Worm (Caenorhabditis elegans) whole organism, L4 larva: ENCODE results near the gene cest-17.

Experiments
- D1046.2 ChIP-seq: fragments of 200-800 bp; sonication (Bioruptor generic); IDR thresholded peaks from 2 replicates; pipeline ENCODE4 v1.3.6; 2022; ENCODE audit warnings: missing genetic modification characterization, missing compliant biosample characterization
- F26F4.8 ChIP-seq: fragments of 200-800 bp; sonication (Bioruptor generic); conservative IDR thresholded peaks from 2 replicates; pipeline ENCODE4 v1.3.6; 2022; ENCODE audit warnings: missing genetic modification characterization, missing compliant biosample characterization
- F44E2.7 ChIP-seq: fragments of 200-800 bp; sonication (Bioruptor generic); IDR thresholded peaks from 2 replicates; pipeline ENCODE4 v2.1.2; 2022; ENCODE audit warnings: missing genetic modification characterization, missing compliant biosample characterization
- T20F7.1 ChIP-seq: fragments of 200-800 bp; sonication (Bioruptor generic); optimal IDR thresholded peaks from 2 replicates; lab custom pipeline; 2018; ENCODE audit warnings: mild to moderate bottlenecking, missing genetic modification characterization, missing compliant biosample characterization
- T26A8.4 ChIP-seq: fragments of 200-800 bp; sonication (Bioruptor generic); IDR thresholded peaks from 2 replicates; pipeline ENCODE4 v1.3.6; 2022; ENCODE audit warnings: missing genetic modification characterization, missing compliant biosample characterization
- Y5F2A.4 ChIP-seq: fragments of 200-800 bp; sonication (Bioruptor generic); optimal IDR thresholded peaks from 2 replicates; lab custom pipeline; 2018; ENCODE audit warnings: mild to moderate bottlenecking, missing genetic modification characterization, missing compliant biosample characterization
- ZK337.2 ChIP-seq: fragments of 200-800 bp; sonication (Bioruptor generic); IDR thresholded peaks from 2 replicates; pipeline ENCODE4 v1.3.6; 2022; ENCODE audit warnings: missing genetic modification reagents, missing genetic modification characterization, missing compliant biosample characterization
- aha-1 ChIP-seq: fragments of 150-350 bp; peaks from one replicate; lab custom pipeline; 2014; ENCODE audit warnings: missing biosample characterization, missing genetic modification characterization
- ceh-82 ChIP-seq: sonication (generic microtip); optimal IDR thresholded peaks from 2 replicates; lab custom pipeline; 2017; ENCODE audit warnings: missing biosample characterization, missing genetic modification characterization
- cey-2 ChIP-seq: sonication (generic microtip); optimal IDR thresholded peaks from 3 replicates; lab custom pipeline; 2017; ENCODE audit warnings: missing genetic modification characterization, mild to moderate bottlenecking, missing compliant biosample characterization, antibody characterized with exemption, borderline replicate concordance; ENCODE audit not compliant: insufficient read depth
- daf-12 ChIP-seq: fragments of 150-350 bp; optimal IDR thresholded peaks from 2 replicates; lab custom pipeline; 2014; ENCODE audit warnings: missing biosample characterization, missing genetic modification reagents, missing genetic modification characterization
- daf-16 ChIP-seq, 3 experiments: sonication (generic microtip); optimal IDR thresholded peaks; 2 replicates each; lab custom pipeline; 2016 to 2017; ENCODE audit warnings: missing genetic modification characterization in 3 of 3, missing genetic modification reagents in 3 of 3, mild to moderate bottlenecking in 2 of 3, missing compliant biosample characterization in 2 of 3, missing biosample characterization in 1 of 3, moderate library complexity in 1 of 3
- dmd-9 ChIP-seq: fragments of 200-800 bp; sonication (Bioruptor generic); IDR thresholded peaks from 2 replicates; pipeline ENCODE4 v1.3.6; 2022; ENCODE audit warnings: missing genetic modification reagents, missing genetic modification characterization, missing compliant biosample characterization
- dpl-1 ChIP-seq: fragments of 150-350 bp; optimal IDR thresholded peaks from 2 replicates; lab custom pipeline; 2014; ENCODE audit warnings: missing biosample characterization, missing genetic modification reagents, missing genetic modification characterization
- dve-1 ChIP-seq: sonication (generic microtip); optimal IDR thresholded peaks from 2 replicates; lab custom pipeline; 2017; ENCODE audit warnings: antibody characterized with exemption, mild to moderate bottlenecking, missing genetic modification characterization, missing compliant biosample characterization; ENCODE audit not compliant: insufficient read depth
- egl-27 ChIP-seq: sonication (generic microtip); optimal IDR thresholded peaks from 3 replicates; lab custom pipeline; 2017; ENCODE audit warnings: missing biosample characterization, missing genetic modification reagents, missing genetic modification characterization
- hlh-11 ChIP-seq: fragments of 200-800 bp; sonication (Bioruptor generic); optimal IDR thresholded peaks from 2 replicates; lab custom pipeline; 2018; ENCODE audit warnings: mild to moderate bottlenecking, missing genetic modification characterization, missing compliant biosample characterization
- hmg-1.1 ChIP-seq: fragments of 200-800 bp; sonication (Bioruptor generic); IDR thresholded peaks from 2 replicates; pipeline ENCODE4 v1.3.6; 2022; ENCODE audit warnings: missing genetic modification reagents, missing genetic modification characterization, missing compliant biosample characterization
- lin-1 ChIP-seq: fragments of 200-800 bp; sonication (Bioruptor generic); IDR thresholded peaks from 2 replicates; pipeline ENCODE4 v1.3.6; 2022; ENCODE audit warnings: missing genetic modification reagents, missing genetic modification characterization, missing compliant biosample characterization
- lin-13 ChIP-seq: fragments of 150-350 bp; optimal IDR thresholded peaks from 2 replicates; lab custom pipeline; 2014; ENCODE audit warnings: missing biosample characterization, missing genetic modification reagents, missing genetic modification characterization
- lin-38 ChIP-seq: fragments of 200-800 bp; sonication (Bioruptor generic); IDR thresholded peaks from 2 replicates; pipeline ENCODE4 v1.3.6; 2022; ENCODE audit warnings: missing genetic modification reagents, missing genetic modification characterization, missing compliant biosample characterization
- mes-2 ChIP-seq: sonication (generic microtip); optimal IDR thresholded peaks from 2 replicates; lab custom pipeline; 2016; ENCODE audit warnings: missing genotype, mild to moderate bottlenecking, missing genetic modification characterization, missing compliant biosample characterization; ENCODE audit not compliant: poor library complexity, severe bottlenecking
- nhr-28 ChIP-seq: fragments of 150-350 bp; optimal IDR thresholded peaks from 2 replicates; lab custom pipeline; 2014; ENCODE audit warnings: missing biosample characterization, missing genetic modification characterization
- nhr-42 ChIP-seq: fragments of 200-800 bp; sonication (Bioruptor generic); IDR thresholded peaks from 2 replicates; pipeline ENCODE4 v1.3.6; 2022; ENCODE audit warnings: missing genetic modification characterization, missing compliant biosample characterization
- nhr-6 ChIP-seq: fragments of 150-350 bp; optimal IDR thresholded peaks from 2 replicates; lab custom pipeline; 2014; ENCODE audit warnings: missing biosample characterization, missing genetic modification characterization
- nhr-76 ChIP-seq: fragments of 150-350 bp; optimal IDR thresholded peaks from 2 replicates; lab custom pipeline; 2014; ENCODE audit warnings: missing biosample characterization, missing genetic modification characterization
- pha-4 ChIP-seq, 2 experiments: fragments of 150-350 bp in 1 of 2; fragments of 200-800 bp in 1 of 2; sonication (Bioruptor generic) in 1 of 2; IDR thresholded peaks in 1 of 2; optimal IDR thresholded peaks in 1 of 2; 2 replicates each; pipeline versions ENCODE4 v1.3.6 to Lab custom; 2014 to 2022; ENCODE audit warnings: missing genetic modification characterization in 2 of 2, missing genetic modification reagents in 2 of 2, missing biosample characterization in 1 of 2, missing compliant biosample characterization in 1 of 2
- sdz-12 ChIP-seq: fragments of 200-800 bp; sonication (Bioruptor generic); optimal IDR thresholded peaks from 2 replicates; lab custom pipeline; 2018; ENCODE audit warnings: mild to moderate bottlenecking, missing genetic modification characterization, missing compliant biosample characterization
- snpc-1.2 ChIP-seq: fragments of 200-800 bp; sonication (Bioruptor generic); IDR thresholded peaks from 2 replicates; pipeline ENCODE4 v1.3.6; 2022; ENCODE audit warnings: missing genetic modification reagents, missing genetic modification characterization, missing compliant biosample characterization
- spr-3 ChIP-seq: fragments of 200-800 bp; sonication (Bioruptor generic); optimal IDR thresholded peaks from 2 replicates; lab custom pipeline; 2018; ENCODE audit warnings: mild to moderate bottlenecking, missing genetic modification characterization, missing compliant biosample characterization
- tag-97 ChIP-seq: fragments of 200-800 bp; sonication (Bioruptor generic); IDR thresholded peaks from 2 replicates; pipeline ENCODE4 v1.3.6; 2022; ENCODE audit warnings: missing genetic modification characterization, missing compliant biosample characterization
- tra-1 ChIP-seq: fragments of 200-800 bp; sonication (Bioruptor generic); IDR thresholded peaks from 2 replicates; pipeline ENCODE4 v1.3.6; 2022; ENCODE audit warnings: missing genetic modification reagents, missing genetic modification characterization, missing compliant biosample characterization
- unc-62 ChIP-seq, 3 experiments: fragments of 150-350 bp in 1 of 3; sonication (generic microtip); optimal IDR thresholded peaks in 2 of 3; peaks in 1 of 3; 1 replicate in 1 of 3; 2 replicates in 2 of 3; lab custom pipeline; 2014 to 2017; ENCODE audit warnings: missing biosample characterization in 3 of 3, missing genetic modification characterization in 3 of 3, missing genetic modification reagents in 3 of 3, missing genotype in 1 of 3
- zfp-2 ChIP-seq: sonication (generic microtip); optimal IDR thresholded peaks from 2 replicates; lab custom pipeline; 2016; ENCODE audit warnings: mild to moderate bottlenecking, missing genetic modification characterization, missing compliant biosample characterization
- zfp-3 ChIP-seq: fragments of 200-800 bp; sonication (Bioruptor generic); conservative IDR thresholded peaks from 2 replicates; pipeline ENCODE4 v1.3.6; 2022; ENCODE audit warnings: missing genetic modification reagents, missing genetic modification characterization, missing compliant biosample characterization
- ztf-11 ChIP-seq: fragments of 150-350 bp; optimal IDR thresholded peaks from 2 replicates; lab custom pipeline; 2014; ENCODE audit warnings: missing biosample characterization, missing genetic modification characterization

cest-17 gene

DNA sequence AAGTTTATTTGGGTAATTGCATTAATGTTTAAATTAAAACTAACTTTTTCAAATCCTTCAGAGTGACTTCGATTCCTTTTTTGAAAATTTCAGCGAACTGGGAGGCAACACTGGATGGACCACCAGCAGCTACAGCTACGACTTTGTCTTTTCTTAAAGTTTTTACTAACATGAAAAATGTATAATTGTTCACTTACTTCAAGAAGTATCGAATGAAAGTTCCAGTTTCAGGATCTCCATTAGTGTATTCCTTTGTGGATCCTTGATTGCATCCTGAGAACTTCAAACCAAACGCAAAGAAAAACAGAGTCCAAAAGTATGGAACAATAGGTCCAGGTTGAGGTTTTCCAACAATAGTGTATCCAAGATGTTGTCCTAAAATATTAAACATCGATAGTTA, 6.1 kb upstream of the cest-17 start:
- no peak for TF ChIP-seq nhr-76 (tag; lab: Kevin White, UChicago)
- TF ChIP-seq lin-1 (GFP tag; lab: Robert Waterston, UW) = no peak
- peak; percentile 27 for TF ChIP-seq aha-1 (tag; lab: Kevin White, UChicago)
- no peak for TF ChIP-seq T26A8.4 (GFP tag; lab: Robert Waterston, UW)
- TF ChIP-seq ztf-11 (tag; lab: Kevin White, UChicago) = no peak
- no peak for TF ChIP-seq mes-2 (tag; lab: Kevin White, UChicago)
- TF ChIP-seq dpl-1 (GFP tag; lab: Kevin White, UChicago) = no peak
- TF ChIP-seq dmd-9 (GFP tag; lab: Robert Waterston, UW) = no peak
- TF ChIP-seq unc-62 (GFP tag; optimal IDR thresholded peaks at IDR 0.05 in 1 of 2; lab: Kevin White, UChicago) = peak in 1 of 2 experiments; percentile 92
- TF ChIP-seq unc-62 (tag; optimal IDR thresholded peaks at IDR 0.05; lab: Kevin White, UChicago) = no peak
- no peak for TF ChIP-seq zfp-2 (tag; lab: Kevin White, UChicago)

DNA sequence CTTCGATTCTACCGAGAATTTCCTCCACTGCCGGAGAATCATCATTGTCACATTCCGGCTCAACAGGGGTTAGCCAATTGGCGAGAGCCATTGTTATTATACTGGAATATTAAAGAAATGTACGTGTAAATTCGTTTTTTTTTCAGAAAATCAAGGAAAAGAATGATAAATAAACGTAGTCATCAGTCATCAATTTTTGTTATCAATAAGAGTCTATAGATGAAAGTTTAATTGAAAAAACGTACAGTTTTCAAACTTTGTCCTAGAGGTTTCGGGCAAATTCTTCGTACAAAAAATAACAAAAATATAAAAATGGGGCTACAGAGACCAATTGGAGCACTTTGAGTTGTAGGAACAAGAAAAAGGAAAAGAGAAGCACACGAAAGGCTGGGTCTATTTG, 4.1 kb upstream of the cest-17 start, which contains the start of gene F20D6.11:
TSS of gene F20D6.11 (minus strand) at position 101 of the 400 bp plus-strand sequence.
- TF ChIP-seq lin-38 (GFP tag; lab: Robert Waterston, UW) = no peak
- peak; percentile 5 for TF ChIP-seq hlh-11 (tag; lab: Kevin White, UChicago)
- TF ChIP-seq daf-16 (GFP tag; optimal IDR thresholded peaks at IDR 0.05; lab: Kevin White, UChicago) = no peak
- TF ChIP-seq daf-16 (tag; optimal IDR thresholded peaks at IDR 0.05; lab: Kevin White, UChicago) = peak; percentile 19

DNA sequence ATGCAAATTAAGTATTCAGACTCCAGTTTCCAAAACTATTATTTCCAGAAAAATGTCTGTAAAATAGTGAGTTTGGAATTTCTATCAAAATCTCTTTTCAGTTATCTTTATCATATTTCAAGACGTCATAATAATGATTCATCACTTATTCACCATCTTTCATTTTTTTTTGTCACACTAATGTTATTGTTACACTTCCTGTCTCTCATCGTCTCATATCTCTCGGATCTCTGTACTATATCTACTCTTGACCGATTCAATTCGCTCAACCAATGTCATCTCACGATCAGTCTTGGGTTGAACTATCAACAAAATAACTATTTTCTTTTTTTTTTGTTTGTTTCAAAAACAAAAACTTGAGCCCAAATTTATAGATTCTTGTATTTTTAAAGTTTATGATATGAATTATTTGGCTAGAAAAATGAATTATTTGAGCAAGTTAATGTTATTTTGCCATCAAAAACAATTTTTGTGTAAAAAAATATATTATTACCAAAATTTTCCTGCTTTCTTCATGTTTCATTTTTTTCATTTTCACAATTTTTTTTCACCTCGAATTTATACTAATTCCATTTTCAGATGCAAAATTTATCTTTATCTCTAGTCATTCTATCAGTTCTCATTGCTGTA, 1.8 kb upstream of the cest-17 start, which contains the start of gene cri-2:
TSS of gene cri-2 (plus strand) at position 580 of the 630 bp plus-strand sequence.
- no peak for TF ChIP-seq daf-12 (tag; lab: Kevin White, UChicago)
- TF ChIP-seq spr-3 (GFP tag; lab: Kevin White, UChicago) = no peak
- no peak for TF ChIP-seq egl-27 (tag; lab: Kevin White, UChicago)
- peak; percentile 46 for TF ChIP-seq aha-1 (tag; lab: Kevin White, UChicago)
- no peak for TF ChIP-seq ceh-82 (tag; lab: Kevin White, UChicago)
- TF ChIP-seq hlh-11 (tag; lab: Kevin White, UChicago) = peak; percentile 19
- TF ChIP-seq T20F7.1 = peak; percentile 30
- no peak for TF ChIP-seq tag-97 (GFP tag; lab: Robert Waterston, UW)
- peak; percentile 39 for TF ChIP-seq nhr-28
- TF ChIP-seq dve-1 (tag; lab: Kevin White, UChicago) = peak; percentile 46
- TF ChIP-seq daf-16 (GFP tag; optimal IDR thresholded peaks at IDR 0.05; lab: Kevin White, UChicago) = peak in 1 of 2 experiments; percentile 76
- TF ChIP-seq daf-16 (tag; optimal IDR thresholded peaks at IDR 0.05; lab: Kevin White, UChicago) = no peak
- peak; percentile 13 for TF ChIP-seq nhr-6 (tag; lab: Kevin White, UChicago)

DNA sequence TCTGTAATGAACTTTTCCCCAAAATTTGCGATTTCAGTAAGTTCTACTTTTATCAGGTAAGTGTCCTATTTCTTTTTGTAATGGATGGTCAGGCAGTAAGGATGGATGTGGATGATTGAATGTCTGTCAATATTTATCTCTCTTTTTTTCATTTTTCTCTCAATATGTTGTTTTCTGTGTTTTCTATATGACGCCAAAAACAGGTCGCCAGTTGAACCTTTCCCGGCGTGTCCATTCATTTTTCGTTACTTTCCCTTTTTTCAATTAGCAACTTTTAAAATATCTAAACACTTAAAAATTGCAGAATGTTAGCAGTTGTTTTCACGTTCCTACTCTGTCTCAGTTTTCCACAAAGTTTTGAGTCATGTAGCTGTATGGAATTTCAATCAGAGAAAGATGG, 3.8 kb downstream of the cest-17 start, which contains the start of gene timp-1:
TSS of gene timp-1 (plus strand) at position 305 of the 400 bp plus-strand sequence.
- TF ChIP-seq nhr-6 (tag; lab: Kevin White, UChicago) (no peak), lin-1 (GFP tag; lab: Robert Waterston, UW) (no peak), cey-2 (no peak), hmg-1.1 (no peak), ceh-82 (tag; lab: Kevin White, UChicago) (no peak), D1046.2 (GFP tag; lab: Robert Waterston, UW) (no peak), mes-2 (tag; lab: Kevin White, UChicago) (no peak), ZK337.2 (GFP tag; lab: Robert Waterston, UW) (no peak), nhr-42 (GFP tag; lab: Robert Waterston, UW) (no peak), unc-62 (GFP tag; optimal IDR thresholded peaks at IDR 0.05 in 1 of 2; lab: Kevin White, UChicago) (no peak), unc-62 (tag; optimal IDR thresholded peaks at IDR 0.05; lab: Kevin White, UChicago) (no peak), tra-1 (GFP tag; lab: Robert Waterston, UW) (no peak), snpc-1.2 (GFP tag; lab: Robert Waterston, UW) (no peak), zfp-3 (no peak), sdz-12 (GFP tag; lab: Kevin White, UChicago) (no peak), F44E2.7 (GFP tag; lab: Robert Waterston, UW) (no peak), F26F4.8 (GFP tag; lab: Robert Waterston, UW) (no peak), nhr-28 (no peak), lin-13 (no peak), Y5F2A.4 (no peak), pha-4 (GFP tag; IDR thresholded peaks at IDR 0.05; lab: Robert Waterston, UW) (no peak), pha-4 (tag; optimal IDR thresholded peaks at IDR 0.05; lab: Kevin White, UChicago) (no peak)
